Worm (Caenorhabditis elegans) whole organism, young adult: Measurements from ENCODE around the gene nfm-1.
A peak's percentile ranks its signal among the peaks of the same experiment; 100 is the strongest.

Source experiments
- F22D6.2 ChIP-seq: sonication (generic microtip); optimal IDR thresholded peaks from 2 replicates; lab custom pipeline; 2016; ENCODE audit warnings: mild to moderate bottlenecking, missing genetic modification characterization, missing compliant biosample characterization
- F33H1.4 ChIP-seq: fragments of 200-800 bp; sonication (Bioruptor generic); IDR thresholded peaks from 2 replicates; pipeline ENCODE4 v1.3.6; 2022; ENCODE audit warnings: missing genetic modification reagents, missing genetic modification characterization, missing compliant biosample characterization
- F37B4.10 ChIP-seq: fragments of 200-800 bp; sonication (Bioruptor generic); IDR thresholded peaks from 2 replicates; pipeline ENCODE4 v1.3.6; 2022; ENCODE audit warnings: missing genetic modification characterization, missing compliant biosample characterization
- F49E8.2 ChIP-seq: sonication (generic microtip); optimal IDR thresholded peaks from 3 replicates; lab custom pipeline; 2017; ENCODE audit warnings: missing genetic modification characterization, mild to moderate bottlenecking, missing compliant biosample characterization, antibody characterized with exemption, moderate library complexity; ENCODE audit not compliant: insufficient read depth
- F52B5.7 ChIP-seq: sonication (generic microtip); optimal IDR thresholded peaks from 2 replicates; lab custom pipeline; 2016; ENCODE audit warnings: mild to moderate bottlenecking, missing genetic modification characterization, missing compliant biosample characterization
- F55B11.4 ChIP-seq: sonication (generic microtip); optimal IDR thresholded peaks from 2 replicates; lab custom pipeline; 2016; ENCODE audit warnings: missing compliant biosample characterization, missing genetic modification characterization, borderline replicate concordance; ENCODE audit not compliant: insufficient read depth
- F57C9.4 ChIP-seq: sonication (generic microtip); optimal IDR thresholded peaks from 2 replicates; lab custom pipeline; 2017; ENCODE audit warnings: mild to moderate bottlenecking, missing genetic modification characterization, missing compliant biosample characterization
- Y53F4B.3 ChIP-seq: fragments of 200-800 bp; sonication (Bioruptor generic); IDR thresholded peaks from 2 replicates; pipeline ENCODE4 v1.3.6; 2022; ENCODE audit warnings: missing genetic modification reagents, missing genetic modification characterization, missing compliant biosample characterization
- Y56A3A.18 ChIP-seq: fragments of 200-800 bp; sonication (Bioruptor generic); IDR thresholded peaks from 2 replicates; pipeline ENCODE4 v1.3.6; 2022; ENCODE audit warnings: missing genetic modification reagents, missing genetic modification characterization, missing compliant biosample characterization
- Y67H2A.10 ChIP-seq: fragments of 200-800 bp; sonication (Bioruptor generic); conservative IDR thresholded peaks from 2 replicates; pipeline ENCODE4 v1.3.6; 2022; ENCODE audit warnings: missing genetic modification reagents, missing genetic modification characterization, missing compliant biosample characterization
- attf-3 ChIP-seq: fragments of 200-800 bp; sonication (Bioruptor generic); conservative IDR thresholded peaks from 2 replicates; pipeline ENCODE4 v1.3.6; 2022; ENCODE audit warnings: missing genetic modification reagents, missing genetic modification characterization, missing compliant biosample characterization
- cebp-1 ChIP-seq, 2 experiments: fragments of 200-800 bp in 1 of 2; sonication (Bioruptor generic) in 1 of 2; sonication (generic microtip) in 1 of 2; IDR thresholded peaks in 1 of 2; optimal IDR thresholded peaks in 1 of 2; 2 replicates each; pipeline versions ENCODE4 v1.3.6 to Lab custom; 2017 to 2022; ENCODE audit warnings: missing compliant biosample characterization in 2 of 2, missing genetic modification characterization in 2 of 2, mild to moderate bottlenecking in 1 of 2, missing genetic modification reagents in 1 of 2, moderate library complexity in 1 of 2
- ceh-27 ChIP-seq: fragments of 200-800 bp; sonication (Bioruptor generic); optimal IDR thresholded peaks from 2 replicates; lab custom pipeline; 2018; ENCODE audit warnings: mild to moderate bottlenecking, missing genetic modification characterization, moderate library complexity, missing compliant biosample characterization
- dox-1 ChIP-seq: fragments of 200-800 bp; sonication (Bioruptor generic); IDR thresholded peaks from 2 replicates; pipeline ENCODE4 v1.3.6; 2022; ENCODE audit warnings: missing genetic modification reagents, missing genetic modification characterization, missing compliant biosample characterization
- egl-18 ChIP-seq: fragments of 200-800 bp; sonication (Bioruptor generic); IDR thresholded peaks from 2 replicates; pipeline ENCODE4 v1.3.6; 2022; ENCODE audit warnings: missing genetic modification reagents, missing genetic modification characterization, missing compliant biosample characterization
- him-1 ChIP-seq: sonication (generic microtip); optimal IDR thresholded peaks from 2 replicates; lab custom pipeline; 2016; ENCODE audit warnings: missing genotype, missing genetic modification reagents, missing genetic modification characterization, missing compliant biosample characterization
- hmg-1.2 ChIP-seq: fragments of 200-800 bp; sonication (Bioruptor generic); IDR thresholded peaks from 2 replicates; pipeline ENCODE4 v1.3.6; 2022; ENCODE audit warnings: missing genetic modification reagents, missing genetic modification characterization, missing compliant biosample characterization
- hrde-1 ChIP-seq: sonication (generic microtip); optimal IDR thresholded peaks from 2 replicates; lab custom pipeline; 2016; ENCODE audit warnings: missing genetic modification characterization, mild to moderate bottlenecking, missing compliant biosample characterization, moderate library complexity, missing genotype, missing genetic modification reagents, borderline replicate concordance
- lin-54 ChIP-seq: fragments of 200-800 bp; sonication (Bioruptor generic); optimal IDR thresholded peaks from 2 replicates; lab custom pipeline; 2018; ENCODE audit warnings: mild to moderate bottlenecking, missing genetic modification characterization, missing compliant biosample characterization
- lir-1 ChIP-seq: fragments of 200-800 bp; sonication (Bioruptor generic); conservative IDR thresholded peaks from 2 replicates; pipeline ENCODE4 v1.3.6; 2022; ENCODE audit warnings: missing genetic modification reagents, missing genetic modification characterization, missing compliant biosample characterization
- lsl-1 ChIP-seq: fragments of 200-800 bp; sonication (Bioruptor generic); optimal IDR thresholded peaks from 2 replicates; lab custom pipeline; 2018; ENCODE audit warnings: mild to moderate bottlenecking, missing genetic modification characterization, moderate library complexity, missing compliant biosample characterization
- madf-6 ChIP-seq: fragments of 200-800 bp; sonication (Bioruptor generic); IDR thresholded peaks from 2 replicates; pipeline ENCODE4 v1.3.6; 2022; ENCODE audit warnings: missing genetic modification reagents, missing genetic modification characterization, missing compliant biosample characterization
- mel-28 ChIP-seq: sonication (generic microtip); optimal IDR thresholded peaks from 2 replicates; lab custom pipeline; 2016; ENCODE audit warnings: borderline replicate concordance, mild to moderate bottlenecking, missing genetic modification characterization, missing compliant biosample characterization
- nfyb-1 ChIP-seq: fragments of 200-800 bp; sonication (Bioruptor generic); IDR thresholded peaks from 2 replicates; pipeline ENCODE4 v1.3.6; 2022; ENCODE audit warnings: missing genetic modification reagents, missing genetic modification characterization, missing compliant biosample characterization
- nhr-179 ChIP-seq: sonication (generic microtip); optimal IDR thresholded peaks from 2 replicates; lab custom pipeline; 2016; ENCODE audit warnings: mild to moderate bottlenecking, missing genetic modification characterization, missing compliant biosample characterization
- nhr-80 ChIP-seq: sonication (generic microtip); optimal IDR thresholded peaks from 2 replicates; lab custom pipeline; 2016; ENCODE audit warnings: missing genetic modification characterization, missing compliant biosample characterization
- nhr-90 ChIP-seq: sonication (generic microtip); optimal IDR thresholded peaks from 2 replicates; lab custom pipeline; 2016; ENCODE audit warnings: missing genotype, mild to moderate bottlenecking, missing genetic modification characterization, missing compliant biosample characterization
- pha-4 ChIP-seq: fragments of 150-350 bp; sonication (generic microtip); optimal IDR thresholded peaks from 2 replicates; lab custom pipeline; 2014; ENCODE audit warnings: missing biosample characterization, missing genetic modification reagents, missing genetic modification characterization
- rpc-1 ChIP-seq, 2 experiments: fragments of 150-350 bp in 1 of 2; sonication (generic microtip) in 1 of 2; optimal IDR thresholded peaks; 2 replicates each; lab custom pipeline; 2014 to 2018; ENCODE audit warnings: missing biosample characterization in 1 of 2, missing genetic modification characterization in 1 of 2, missing genetic modification reagents in 1 of 2, missing genotype in 1 of 2
- snpc-1.1 ChIP-seq: sonication (generic microtip); optimal IDR thresholded peaks from 2 replicates; lab custom pipeline; 2017; ENCODE audit warnings: missing genetic modification characterization, mild to moderate bottlenecking, missing compliant biosample characterization, antibody characterized with exemption, moderate library complexity, missing genotype, missing genetic modification reagents; ENCODE audit not compliant: insufficient read depth
- snpc-1.3 ChIP-seq: sonication (generic microtip); optimal IDR thresholded peaks from 2 replicates; lab custom pipeline; 2017; ENCODE audit warnings: missing genetic modification characterization, mild to moderate bottlenecking, missing compliant biosample characterization, antibody characterized with exemption, moderate library complexity, missing genotype, missing genetic modification reagents; ENCODE audit not compliant: insufficient read depth
- ztf-26 ChIP-seq: sonication (generic microtip); optimal IDR thresholded peaks from 2 replicates; lab custom pipeline; 2017; ENCODE audit warnings: missing genetic modification characterization, missing compliant biosample characterization
- ztf-3 ChIP-seq: fragments of 200-800 bp; sonication (Bioruptor generic); optimal IDR thresholded peaks from 2 replicates; lab custom pipeline; 2018; ENCODE audit warnings: mild to moderate bottlenecking, missing genetic modification characterization, missing compliant biosample characterization

nfm-1 gene

DNA sequence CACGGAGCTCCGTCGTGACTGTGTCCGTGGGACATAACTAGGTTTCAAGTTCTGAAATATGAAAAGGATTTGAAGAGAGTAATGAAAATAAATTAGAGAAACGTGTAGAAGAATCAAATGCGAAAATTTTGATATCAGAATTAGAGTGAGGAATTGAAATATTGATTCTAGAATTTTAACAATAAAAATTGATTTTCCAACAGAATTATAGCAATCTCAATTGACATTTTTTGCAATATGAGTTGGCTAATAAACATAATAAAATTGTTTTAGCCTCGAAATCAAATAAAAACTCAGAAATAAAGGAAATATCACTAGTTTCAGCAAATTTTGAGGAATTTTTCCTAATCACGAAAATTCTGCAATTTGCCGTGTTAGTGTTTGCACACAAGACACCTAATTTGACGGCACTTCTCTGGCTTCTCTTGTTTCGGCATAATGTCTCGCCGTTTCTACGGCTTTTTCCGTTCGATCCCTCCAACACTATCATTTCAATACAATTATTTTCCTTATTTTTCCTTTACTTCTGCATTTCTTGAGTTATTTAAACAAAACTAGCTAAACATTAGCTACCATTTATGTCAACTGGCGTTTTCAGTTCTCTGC is 42.9 kb upstream of the nfm-1 start, which contains the start of gene nmt-1:
Gene nmt-1, minus strand, starts transcription at position 51 of the 606 bp plus-strand sequence.
- TF ChIP-seq hrde-1 (tag; lab: Kevin White, UChicago), result no peak
- no peak for TF ChIP-seq him-1 (tag; lab: Kevin White, UChicago)
- TF ChIP-seq hmg-1.2, result peak; percentile 90
- TF ChIP-seq nfyb-1, result no peak
- TF ChIP-seq dox-1 (GFP tag; lab: Robert Waterston, UW), result 0 out of 2 replicates have a peak, but pooled peaks have one; percentile 10
- TF ChIP-seq F22D6.2 (tag; lab: Kevin White, UChicago), result no peak
- TF ChIP-seq snpc-1.1 (tag; lab: Kevin White, UChicago), result peak; percentile 25
- peak; percentile 54; the same call in 1 of the 2 replicates for TF ChIP-seq madf-6 (GFP tag; lab: Robert Waterston, UW)
- TF ChIP-seq pha-4 (tag; lab: Kevin White, UChicago), result no peak
- TF ChIP-seq ceh-27, result peak; percentile 16
- peak; percentile 31 for TF ChIP-seq F33H1.4 (GFP tag; lab: Robert Waterston, UW)
- no peak for TF ChIP-seq F37B4.10 (GFP tag; lab: Robert Waterston, UW)
- no peak for TF ChIP-seq ztf-3 (GFP tag; lab: Kevin White, UChicago)
- TF ChIP-seq F49E8.2 (tag; lab: Kevin White, UChicago), result no peak
- no peak for TF ChIP-seq nhr-179 (tag; lab: Kevin White, UChicago)
- peak; percentile 30 for TF ChIP-seq lsl-1
- no peak for TF ChIP-seq ztf-26
- TF ChIP-seq F55B11.4, result no peak
- TF ChIP-seq snpc-1.3 (tag; lab: Kevin White, UChicago), result no peak
- no peak for TF ChIP-seq lir-1 (GFP tag; lab: Robert Waterston, UW)
- TF ChIP-seq nhr-90 (tag; lab: Kevin White, UChicago), result no peak

DNA sequence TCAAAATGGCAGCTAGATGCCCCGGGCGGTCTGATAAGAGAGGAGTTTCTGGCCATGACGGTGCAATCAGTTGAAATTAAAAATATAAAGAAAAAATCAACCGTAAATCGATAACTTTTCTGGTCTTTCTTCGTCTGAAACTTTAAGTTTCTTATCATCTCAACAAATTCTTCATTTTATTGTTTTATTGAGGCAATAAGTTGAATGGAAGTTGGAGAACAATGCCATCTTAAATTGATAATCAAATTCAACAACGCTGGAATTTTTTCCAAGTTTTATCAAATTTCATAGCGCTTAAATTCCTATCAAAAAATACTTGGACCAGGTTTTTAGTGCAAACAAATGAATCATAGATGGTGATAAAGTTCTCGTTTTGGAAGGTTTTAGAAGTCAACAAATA is 42.3 kb upstream of the nfm-1 start:
- peak; percentile 84 for TF ChIP-seq nhr-80 (tag; lab: Kevin White, UChicago)
- TF ChIP-seq Y56A3A.18 (GFP tag; lab: Robert Waterston, UW), result no peak

DNA sequence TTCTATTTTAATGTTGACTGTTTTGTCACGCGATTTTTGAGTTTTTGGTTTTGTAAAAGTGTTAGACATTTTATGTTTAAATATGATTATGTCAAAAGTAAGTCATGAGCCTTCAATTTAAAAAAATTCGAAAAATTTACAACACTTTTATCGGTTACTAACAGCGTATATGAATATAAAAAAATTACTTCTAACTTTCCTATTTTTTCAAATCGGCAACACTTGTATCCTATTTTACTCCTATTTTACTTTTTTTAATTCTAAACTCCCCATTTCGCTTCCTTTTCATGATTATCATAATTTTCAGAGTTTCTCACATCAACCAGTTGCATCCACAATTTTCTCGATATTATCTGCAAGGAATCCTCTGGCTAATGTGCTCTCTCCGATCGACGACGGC is 40.9 kb upstream of the nfm-1 start, which contains the start of gene kin-18:
Gene kin-18, plus strand, starts transcription at position 301 of the 400 bp plus-strand sequence.
- TF ChIP-seq egl-18 (GFP tag; lab: Robert Waterston, UW), result no peak
- TF ChIP-seq F33H1.4 (GFP tag; lab: Robert Waterston, UW), result no peak
- no peak for TF ChIP-seq rpc-1 (optimal IDR thresholded peaks at IDR 0.05; lab: Kevin White, UChicago)
- TF ChIP-seq rpc-1 (tag; optimal IDR thresholded peaks at IDR 0.05; lab: Kevin White, UChicago), result no peak
- TF ChIP-seq attf-3, result no peak
- TF ChIP-seq F57C9.4 (tag; lab: Kevin White, UChicago), result no peak
- no peak for TF ChIP-seq Y67H2A.10 (GFP tag; lab: Robert Waterston, UW)
- no peak for TF ChIP-seq lir-1 (GFP tag; lab: Robert Waterston, UW)
- TF ChIP-seq Y53F4B.3 (GFP tag; lab: Robert Waterston, UW), result no peak
- TF ChIP-seq F52B5.7 (tag; lab: Kevin White, UChicago), result no peak
- TF ChIP-seq cebp-1 (GFP tag; IDR thresholded peaks at IDR 0.05; lab: Robert Waterston, UW), result no peak
- TF ChIP-seq cebp-1 (tag; optimal IDR thresholded peaks at IDR 0.05; lab: Kevin White, UChicago), result no peak
- TF ChIP-seq mel-28 (tag; lab: Kevin White, UChicago), result no peak
- no peak for TF ChIP-seq lin-54 (GFP tag; lab: Kevin White, UChicago)
